Worm (Caenorhabditis elegans) whole organism, mixed stage, embryonic: ENCODE measurements around the gene ril-2.

ENCODE experiments used
- bed-3 ChIP-seq: fragments of 200-800 bp; sonication (Bioruptor generic); optimal IDR thresholded peaks from 3 replicates; lab custom pipeline; 2018; ENCODE audit warnings: mild to moderate bottlenecking, missing genetic modification characterization, moderate library complexity, missing compliant biosample characterization
- ceh-83 ChIP-seq: fragments of 200-800 bp; sonication (Bioruptor generic); optimal IDR thresholded peaks from 2 replicates; lab custom pipeline; 2018; ENCODE audit warnings: mild to moderate bottlenecking, missing genetic modification characterization, missing compliant biosample characterization
- drap-1 ChIP-seq: fragments of 200-800 bp; sonication (Bioruptor generic); optimal IDR thresholded peaks from 3 replicates; lab custom pipeline; 2018; ENCODE audit warnings: mild to moderate bottlenecking, missing genetic modification characterization, missing compliant biosample characterization
- elt-3 ChIP-seq: fragments of 150-350 bp; optimal IDR thresholded peaks from 2 replicates; lab custom pipeline; 2014; ENCODE audit warnings: missing biosample characterization, missing genetic modification characterization
- flh-1 ChIP-seq: fragments of 200-800 bp; sonication (Bioruptor generic); optimal IDR thresholded peaks from 2 replicates; lab custom pipeline; 2018; ENCODE audit warnings: mild to moderate bottlenecking, missing genetic modification characterization, moderate library complexity, missing compliant biosample characterization
- lin-32 ChIP-seq: fragments of 200-800 bp; sonication (Bioruptor generic); optimal IDR thresholded peaks from 2 replicates; lab custom pipeline; 2018; ENCODE audit warnings: mild to moderate bottlenecking, missing genetic modification characterization, missing compliant biosample characterization
- lsy-2 ChIP-seq: fragments of 150-350 bp; optimal IDR thresholded peaks from 2 replicates; lab custom pipeline; 2014; ENCODE audit warnings: missing biosample characterization, missing genetic modification characterization
- nhr-12 ChIP-seq: fragments of 150-350 bp; optimal IDR thresholded peaks from 2 replicates; lab custom pipeline; 2014; ENCODE audit warnings: missing biosample characterization, missing genetic modification characterization
- nhr-2 ChIP-seq: fragments of 150-350 bp; optimal IDR thresholded peaks from 2 replicates; lab custom pipeline; 2014; ENCODE audit warnings: missing biosample characterization, missing genetic modification characterization
- nhr-28 ChIP-seq: fragments of 150-350 bp; optimal IDR thresholded peaks from 2 replicates; lab custom pipeline; 2014; ENCODE audit warnings: missing biosample characterization, missing genetic modification characterization
- nhr-76 ChIP-seq: sonication (generic microtip); optimal IDR thresholded peaks from 2 replicates; lab custom pipeline; 2017; ENCODE audit warnings: missing biosample characterization, missing genetic modification characterization
- snpc-4 ChIP-seq: fragments of 150-350 bp; optimal IDR thresholded peaks from 2 replicates; lab custom pipeline; 2014; ENCODE audit warnings: missing biosample characterization, missing genetic modification characterization
- sptf-1 ChIP-seq: sonication (generic microtip); optimal IDR thresholded peaks from 2 replicates; lab custom pipeline; 2017; ENCODE audit warnings: mild to moderate bottlenecking, missing genetic modification characterization, moderate library complexity, missing compliant biosample characterization
- tbx-8 ChIP-seq: fragments of 200-800 bp; sonication (Bioruptor generic); optimal IDR thresholded peaks from 2 replicates; lab custom pipeline; 2018; ENCODE audit warnings: mild to moderate bottlenecking, missing genetic modification characterization, moderate library complexity, missing compliant biosample characterization
- unc-39 ChIP-seq: fragments of 150-350 bp; optimal IDR thresholded peaks from 2 replicates; lab custom pipeline; 2014; ENCODE audit warnings: missing biosample characterization, missing genetic modification characterization
- unc-62 ChIP-seq: fragments of 150-350 bp; optimal IDR thresholded peaks from 2 replicates; lab custom pipeline; 2014; ENCODE audit warnings: missing biosample characterization, missing genetic modification reagents, missing genetic modification characterization
- zip-8 ChIP-seq: fragments of 150-350 bp; optimal IDR thresholded peaks from 2 replicates; lab custom pipeline; 2014; ENCODE audit warnings: missing biosample characterization, missing genetic modification characterization
- ztf-11 ChIP-seq: fragments of 150-350 bp; optimal IDR thresholded peaks from 2 replicates; lab custom pipeline; 2014; ENCODE audit warnings: missing biosample characterization, missing genetic modification characterization

ril-2 gene

ce11 chrV:12550036-12550626, 48.8 kb downstream of the ril-2 start, which contains the start of gene F45D3.3:
TSS of gene F45D3.3 (minus strand) at chrV:12550385.
- TF ChIP-seq snpc-4 (tag; lab: Kevin White, UChicago) (no peak), sptf-1 (tag; lab: Kevin White, UChicago) (no peak), lsy-2 (tag; lab: Kevin White, UChicago) (no peak), bed-3 (GFP tag; lab: Kevin White, UChicago) (no peak)

ce11 chrV:12549604-12550003, 49.4 kb downstream of the ril-2 start:
- TF ChIP-seq snpc-4 (tag; lab: Kevin White, UChicago) (no peak), nhr-12 (tag; lab: Kevin White, UChicago) (no peak), unc-39 (tag; lab: Kevin White, UChicago) (no peak), ztf-11 (tag; lab: Kevin White, UChicago) (no peak), elt-3 (tag; lab: Kevin White, UChicago) (no peak)

ce11 chrV:12548830-12549229, 50.1 kb downstream of the ril-2 start:
- TF ChIP-seq nhr-76 (tag; lab: Kevin White, UChicago) (no peak), nhr-12 (tag; lab: Kevin White, UChicago) (no peak), nhr-2 (tag; lab: Kevin White, UChicago) (no peak), unc-39 (tag; lab: Kevin White, UChicago) (no peak), tbx-8 (GFP tag; lab: Kevin White, UChicago) (no peak), drap-1 (GFP tag; lab: Kevin White, UChicago) (no peak), ceh-83 (GFP tag; lab: Kevin White, UChicago) (no peak), lin-32 (no peak), unc-62 (GFP tag; lab: Kevin White, UChicago) (no peak), flh-1 (no peak), nhr-28 (tag; lab: Kevin White, UChicago) (no peak), zip-8 (tag; lab: Kevin White, UChicago) (no peak)
